Fruit fly (Drosophila melanogaster) S2 (cell line): ENCODE measurements around the gene CG10553.

Experiments
- CG8478 ChIP-seq: fragments of >200 bp; optimal IDR thresholded peaks from 2 replicates; lab custom pipeline; 2018
- CTCF ChIP-seq, 2 experiments: fragments of >200 bp; optimal IDR thresholded peaks; 2 replicates each; lab custom pipeline; 2018

Gene CG10553

DNA sequence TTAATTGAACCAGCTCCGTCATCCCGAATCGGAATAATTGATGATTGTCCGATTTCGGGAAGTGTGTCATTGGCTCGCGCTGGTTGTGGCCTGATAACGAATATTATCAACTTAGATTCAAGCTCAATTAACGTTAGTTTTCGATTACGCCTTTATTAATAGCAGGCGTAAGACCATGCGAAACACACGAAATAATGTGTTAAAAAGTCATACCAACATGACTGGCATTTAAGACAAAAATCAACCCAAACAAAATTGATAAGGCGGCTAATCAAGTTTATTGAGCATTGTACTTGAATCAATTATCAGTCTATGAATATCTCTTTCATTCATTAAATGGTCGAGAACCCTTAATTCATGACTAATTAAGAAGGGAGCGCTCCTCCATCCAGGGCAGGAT is 8.7 kb downstream of the CG10553 start:
- TF ChIP-seq CTCF (optimal IDR thresholded peaks at IDR 0.05; lab: Kevin White, UChicago) (no peak), CG8478 (no peak)

DNA sequence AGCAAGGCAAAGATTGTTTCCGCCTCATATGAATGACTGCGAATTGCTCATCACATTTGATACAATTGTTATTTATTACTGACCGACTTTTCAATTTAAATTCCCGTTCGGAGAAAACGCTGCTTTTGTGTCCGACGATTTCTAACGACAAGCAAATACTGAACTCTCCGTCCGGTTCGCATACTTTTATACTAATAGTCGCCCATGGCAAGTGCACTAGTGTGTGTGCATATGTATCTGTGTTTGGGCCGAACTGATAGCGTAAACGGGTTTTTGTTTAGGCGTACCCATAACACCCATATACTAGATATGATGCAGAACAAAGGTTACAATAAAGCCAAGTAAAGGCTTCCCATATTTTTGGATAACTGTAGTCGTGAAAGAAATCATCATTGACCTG is 9.7 kb downstream of the CG10553 start, which contains the start of gene CG10550:
CG10550 (minus strand) TSS at position 164 of the 400 bp plus-strand sequence.
- no peak for TF ChIP-seq CTCF (optimal IDR thresholded peaks at IDR 0.05; lab: Kevin White, UChicago)
- TF ChIP-seq CG8478, result no peak

DNA sequence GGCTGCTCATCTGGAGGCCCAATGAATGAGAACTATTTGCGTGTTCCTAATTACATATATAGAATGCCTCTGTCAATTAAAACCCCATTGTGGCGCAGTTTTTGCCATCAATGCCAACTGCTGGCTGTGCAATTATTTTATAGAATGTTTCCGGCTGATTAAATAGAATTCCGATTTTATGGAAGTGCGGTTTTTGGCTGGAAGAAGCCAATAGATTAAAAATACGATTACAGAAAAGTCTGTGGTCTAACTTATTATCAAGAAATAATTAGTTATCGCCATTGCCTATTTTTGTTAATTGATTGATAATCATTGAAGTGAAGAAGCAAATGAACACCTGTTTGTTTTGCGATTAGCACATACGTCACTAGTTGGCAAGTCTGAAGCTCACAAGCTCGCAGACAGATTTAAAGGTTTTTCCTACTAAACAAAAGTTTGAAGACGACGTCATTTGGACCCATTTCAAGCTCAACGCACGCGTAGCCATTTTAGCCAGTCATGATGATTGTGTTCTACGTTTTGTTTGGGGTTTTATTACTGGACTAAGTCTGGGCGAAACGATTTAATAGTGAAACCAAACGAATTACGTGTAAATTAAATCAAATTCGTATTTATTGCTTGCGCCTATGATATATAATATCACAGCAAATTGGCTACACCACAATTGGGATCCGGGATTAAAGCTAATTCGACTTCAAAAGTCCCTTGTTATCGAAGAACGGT is 11.9 kb downstream of the CG10553 start:
- no peak for TF ChIP-seq CTCF (optimal IDR thresholded peaks at IDR 0.05; lab: Kevin White, UChicago)
- no peak for TF ChIP-seq CG8478

DNA sequence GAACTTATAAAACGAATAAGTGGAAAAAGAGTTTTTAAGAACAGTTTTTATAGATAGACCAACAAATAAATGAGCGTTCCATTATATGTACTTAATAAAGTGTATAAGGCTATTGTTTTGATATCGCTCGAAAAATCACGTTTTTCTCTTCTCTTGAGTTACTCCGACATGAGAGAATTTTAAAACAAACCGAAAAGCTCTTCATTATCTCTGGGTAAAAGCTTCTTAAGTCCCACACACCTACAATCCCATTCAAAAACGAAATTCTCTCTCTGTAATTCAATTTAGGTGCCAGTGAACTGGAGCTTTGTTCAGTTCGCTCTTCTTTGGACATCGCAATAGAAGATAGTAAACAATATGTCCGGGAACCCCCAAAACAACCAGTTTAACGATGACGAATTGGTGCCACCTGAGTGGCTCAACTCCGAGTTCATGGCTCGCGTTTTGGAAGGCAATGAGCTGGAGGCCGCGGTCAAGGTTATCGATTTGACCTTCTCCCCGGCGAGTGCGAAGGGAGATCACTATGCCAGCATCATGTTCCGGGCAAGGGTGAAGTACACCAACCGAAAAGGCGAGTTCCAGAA is 14.0 kb downstream of the CG10553 start, which contains the start of gene CG31436:
CG31436 (plus strand) TSS at position 281 of the 584 bp plus-strand sequence.
- no peak for TF ChIP-seq CG8478
- no peak for TF ChIP-seq CTCF (optimal IDR thresholded peaks at IDR 0.05; lab: Kevin White, UChicago)

DNA sequence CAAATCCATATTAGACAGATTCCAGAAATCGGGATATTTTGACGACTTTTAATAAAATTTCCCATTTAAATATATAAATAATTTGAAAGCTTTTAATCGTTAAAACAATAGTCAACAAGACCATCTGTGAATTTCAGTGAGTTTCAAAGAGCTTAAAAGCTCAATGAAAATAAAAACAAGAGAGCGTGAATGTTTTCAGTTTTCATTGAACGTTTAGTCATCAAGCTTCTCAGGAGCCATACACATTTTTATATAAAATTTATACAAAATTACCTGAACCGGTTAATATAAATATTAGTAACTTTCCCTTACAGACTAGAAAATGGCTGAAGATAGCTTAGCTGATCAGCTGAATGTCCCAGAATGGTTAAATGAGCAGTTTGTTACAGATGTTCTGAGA is 15.7 kb downstream of the CG10553 start, which contains the start of gene CG31370:
CG31370 (plus strand) TSS at position 226 of the 400 bp plus-strand sequence.
- no peak for TF ChIP-seq CG8478
- TF ChIP-seq CTCF (optimal IDR thresholded peaks at IDR 0.05; lab: Kevin White, UChicago), result no peak

DNA sequence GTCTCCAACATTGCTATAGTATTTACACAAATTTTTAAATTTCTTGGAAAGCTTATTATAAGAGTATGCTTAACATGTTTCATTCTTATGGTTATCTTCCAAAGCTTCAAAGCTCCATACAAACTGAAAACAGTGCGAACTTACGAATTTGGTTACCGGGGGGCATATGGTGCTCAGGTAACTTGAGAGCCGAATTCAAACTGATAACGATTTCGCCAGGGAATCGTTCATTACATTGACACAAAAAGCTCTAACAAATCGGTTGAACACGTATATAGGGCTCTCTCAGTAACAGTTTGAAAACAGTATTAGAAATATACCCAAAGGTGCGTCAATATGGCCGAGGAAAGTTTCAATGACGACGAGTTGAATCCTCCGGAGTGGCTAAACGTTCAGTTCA is 17.3 kb downstream of the CG10553 start, which contains the start of gene CG13659:
CG13659 (plus strand) TSS at position 317 of the 400 bp plus-strand sequence.
- no peak for TF ChIP-seq CTCF (optimal IDR thresholded peaks at IDR 0.05; lab: Kevin White, UChicago)
- TF ChIP-seq CG8478, result no peak

DNA sequence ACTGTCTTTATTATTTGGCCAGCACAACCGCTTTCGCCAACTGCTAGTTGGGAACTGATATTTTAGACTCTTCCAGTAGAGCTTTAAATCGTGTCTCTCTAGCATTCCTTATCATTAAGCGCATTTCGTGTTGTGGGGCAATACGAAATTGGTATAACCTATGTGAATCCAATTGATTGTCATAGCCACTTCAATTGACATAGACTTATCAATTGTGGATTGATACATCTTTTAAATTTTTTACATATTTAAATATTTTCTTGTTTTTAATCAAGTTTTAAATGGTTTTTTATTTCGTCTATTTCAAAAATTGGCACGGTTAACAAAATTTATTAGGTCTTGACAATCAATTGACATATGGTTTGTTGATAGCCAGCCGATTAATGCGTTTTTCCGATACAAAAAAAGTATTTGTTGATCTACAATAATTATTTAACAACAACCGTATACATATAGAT is 18.4 kb downstream of the CG10553 start, which contains the start of gene CG31288:
CG31288 (minus strand) TSS at position 51 of the 458 bp plus-strand sequence.
- no peak for TF ChIP-seq CG8478
- no peak for TF ChIP-seq CTCF (optimal IDR thresholded peaks at IDR 0.05; lab: Kevin White, UChicago)

DNA sequence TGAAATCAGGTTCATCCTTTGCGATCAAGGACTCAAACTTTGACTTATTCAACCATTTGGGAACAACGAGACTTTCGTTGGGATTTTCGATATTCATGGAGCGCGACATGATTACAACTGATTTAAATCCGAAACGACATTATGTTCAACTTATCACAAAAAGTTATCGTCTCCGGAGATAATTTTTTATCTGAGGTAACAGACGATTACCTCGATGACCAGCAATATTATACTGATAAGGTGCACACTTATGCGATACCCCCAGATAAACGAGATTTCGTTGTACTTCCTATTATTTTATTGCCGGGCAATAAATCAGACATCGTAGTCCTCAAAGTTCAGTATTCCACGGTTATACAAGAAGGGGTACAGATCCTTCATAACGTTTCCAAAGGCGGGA is 20.2 kb downstream of the CG10553 start, which contains the start of gene CG31097:
CG31097 (minus strand) TSS at position 101 of the 400 bp plus-strand sequence.
- no peak for TF ChIP-seq CTCF (optimal IDR thresholded peaks at IDR 0.05; lab: Kevin White, UChicago)
- TF ChIP-seq CG8478, result no peak

DNA sequence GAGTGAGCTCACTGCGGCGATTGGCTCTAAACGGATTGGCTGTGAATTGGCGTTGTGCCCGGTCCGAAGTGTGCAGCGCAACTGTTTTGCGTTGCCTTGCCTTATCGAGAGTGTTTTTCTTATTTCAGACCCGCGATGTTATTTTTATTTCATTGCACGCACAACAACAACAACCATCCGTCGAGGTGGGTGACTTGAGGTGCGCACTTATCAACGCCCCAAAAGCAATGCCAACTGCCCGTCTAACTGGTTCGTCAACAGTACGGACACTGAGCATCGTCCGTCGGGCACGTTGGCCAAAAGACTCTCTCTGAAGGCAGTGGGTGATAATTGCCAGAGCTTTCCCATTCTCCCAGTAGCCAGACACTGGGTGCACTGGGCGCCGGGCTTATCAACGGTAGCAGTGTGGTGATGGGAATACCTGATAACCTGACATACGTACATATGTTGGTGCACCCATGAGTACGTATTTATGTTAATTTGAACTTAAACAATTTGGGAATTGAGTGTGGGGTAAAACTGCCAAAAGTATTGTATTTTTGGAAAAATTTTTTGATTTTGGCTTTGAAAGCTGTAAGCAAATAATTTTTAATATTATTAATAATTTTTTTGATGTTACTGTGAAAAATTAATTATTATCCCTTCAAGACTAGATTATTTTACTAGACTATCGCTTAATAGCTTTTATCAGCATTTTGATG is 22.4 kb downstream of the CG10553 start, which contains the start of gene CG31102:
CG31102 (minus strand) TSS at position 275 of the 701 bp plus-strand sequence.
- no peak for TF ChIP-seq CTCF (optimal IDR thresholded peaks at IDR 0.05; lab: Kevin White, UChicago)

DNA sequence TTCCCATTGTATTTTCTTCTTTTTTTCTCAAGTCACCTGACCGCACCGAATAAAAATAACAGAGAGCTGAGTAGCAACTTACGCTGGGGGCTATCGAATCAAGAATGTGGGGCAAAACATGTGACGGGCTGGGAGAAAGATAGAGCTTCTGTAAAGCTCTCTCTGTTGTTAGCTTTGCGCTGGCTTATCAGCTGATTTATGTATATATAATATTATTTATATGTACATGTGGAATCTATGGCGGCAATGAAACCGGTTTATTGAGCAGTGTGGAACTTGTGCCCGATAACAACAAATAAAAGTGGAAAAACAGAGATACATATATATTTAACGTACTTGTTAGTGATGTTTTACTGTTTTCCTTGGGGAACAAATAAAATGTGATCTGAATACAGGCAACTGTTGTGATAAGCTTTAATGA is 25.0 kb downstream of the CG10553 start, which contains the start of gene CG31098:
CG31098 (minus strand) TSS at position 114 of the 421 bp plus-strand sequence.
- TF ChIP-seq CG8478, result no peak
- no peak for TF ChIP-seq CTCF (optimal IDR thresholded peaks at IDR 0.05; lab: Kevin White, UChicago)

DNA sequence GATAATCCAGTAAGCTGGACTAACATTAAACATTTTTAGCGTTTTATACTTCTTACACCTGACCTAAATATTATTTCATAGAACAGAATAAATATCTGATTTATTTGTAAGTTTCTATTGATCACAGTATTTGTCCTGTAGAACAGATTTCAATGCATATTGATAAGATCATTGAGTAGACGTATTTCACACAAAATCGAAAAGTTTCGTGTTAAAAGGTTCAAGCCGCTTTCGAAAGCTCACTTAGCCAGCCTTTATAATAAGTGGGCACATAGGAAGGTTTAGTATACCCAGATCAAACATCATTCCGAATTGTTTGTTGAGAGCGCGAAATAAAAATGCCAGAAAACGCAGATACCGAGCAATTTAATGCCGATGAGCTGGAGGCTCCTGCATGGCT is 28.3 kb downstream of the CG10553 start, which contains the start of gene CG11893:
CG11893 (plus strand) TSS at position 301 of the 400 bp plus-strand sequence.
- no peak for TF ChIP-seq CTCF (optimal IDR thresholded peaks at IDR 0.05; lab: Kevin White, UChicago)
- no peak for TF ChIP-seq CG8478

DNA sequence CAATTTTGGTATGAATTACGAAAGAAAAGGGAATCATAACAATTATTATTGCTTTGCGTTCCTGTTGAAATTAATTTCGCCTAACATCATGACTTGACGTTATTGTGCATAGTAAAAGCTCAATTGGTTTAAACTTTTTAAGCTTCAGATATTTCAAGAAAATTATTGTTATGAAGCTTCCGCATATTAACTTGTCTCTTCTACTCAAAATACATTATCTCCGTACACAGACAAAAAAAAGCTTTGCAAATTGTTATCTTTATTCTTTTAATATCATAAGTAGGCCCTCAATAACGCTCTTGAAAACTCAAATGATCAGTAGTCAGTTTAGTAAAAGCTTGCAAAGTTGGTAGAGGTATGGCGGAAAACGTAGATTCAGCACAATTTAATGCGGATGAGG is 30.8 kb downstream of the CG10553 start, which contains the start of gene CG13658:
CG13658 (plus strand) TSS at position 347 of the 400 bp plus-strand sequence.
- TF ChIP-seq CTCF (optimal IDR thresholded peaks at IDR 0.05; lab: Kevin White, UChicago) (no peak), CG8478 (no peak)

DNA sequence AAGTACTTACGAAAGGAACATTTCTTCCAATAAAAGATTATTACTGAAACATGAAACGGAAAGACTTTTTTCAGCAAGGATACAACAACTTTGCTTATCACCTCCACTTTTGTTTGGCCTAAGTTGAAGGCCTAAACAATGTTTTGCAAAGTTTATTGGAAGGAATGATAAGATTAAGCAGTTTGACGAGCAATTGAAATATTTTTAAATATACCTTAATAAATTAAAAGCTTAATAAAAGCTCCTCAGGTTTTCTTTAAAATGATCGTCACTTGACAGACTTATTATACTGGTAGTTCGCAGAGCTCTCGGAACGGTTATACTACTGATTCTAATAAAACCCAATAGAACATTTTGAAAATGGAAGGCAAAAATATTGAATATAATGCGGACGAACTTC is 32.7 kb downstream of the CG10553 start, which contains the start of gene CG31104:
CG31104 (plus strand) TSS at position 301 of the 400 bp plus-strand sequence.
- no peak for TF ChIP-seq CG8478
- no peak for TF ChIP-seq CTCF (optimal IDR thresholded peaks at IDR 0.05; lab: Kevin White, UChicago)

DNA sequence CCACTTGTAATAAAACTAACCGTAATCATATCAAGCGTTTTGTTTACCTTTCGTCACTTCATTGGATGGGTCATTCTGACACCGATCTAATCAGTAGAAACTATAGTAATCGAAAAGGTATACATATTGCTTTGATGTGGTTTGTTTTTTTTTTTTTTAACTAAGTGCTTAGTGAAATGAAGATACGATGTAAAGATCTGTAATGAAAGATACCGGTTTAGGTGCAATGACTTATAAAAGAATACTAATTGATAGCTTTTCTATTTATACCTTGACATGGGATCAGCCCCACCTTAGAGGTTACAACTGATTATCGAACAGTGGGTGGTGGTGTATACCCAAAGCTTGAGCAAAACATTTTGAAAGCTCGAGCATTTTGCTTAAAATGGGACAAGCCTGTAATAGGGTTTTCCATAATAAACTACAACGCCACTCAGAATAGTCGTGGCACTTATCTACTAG is 34.7 kb downstream of the CG10553 start, which contains the start of gene CG31300:
CG31300 (plus strand) TSS at position 412 of the 462 bp plus-strand sequence.
- TF ChIP-seq CG8478 (no peak), CTCF (optimal IDR thresholded peaks at IDR 0.05; lab: Kevin White, UChicago) (no peak)

DNA sequence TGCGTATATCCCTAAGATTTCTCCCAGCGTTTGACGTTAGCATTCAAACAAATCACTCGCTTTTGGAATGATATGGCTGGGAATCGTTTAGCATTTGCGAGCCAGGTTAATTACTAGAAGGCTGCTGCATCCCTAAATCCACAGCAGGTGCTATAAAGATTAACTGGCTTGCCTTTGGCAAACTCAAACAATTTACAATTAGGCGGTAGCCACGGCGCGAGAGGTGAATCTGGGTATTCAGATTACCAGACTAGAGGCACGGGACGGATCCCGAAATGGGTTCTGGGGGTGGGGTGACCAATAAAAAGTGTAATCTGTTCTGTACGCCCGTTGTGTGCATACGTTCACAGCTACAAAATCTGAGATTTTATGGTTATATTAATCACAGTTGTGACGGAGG is 36.7 kb downstream of the CG10553 start, which contains the start of gene CG11892:
CG11892 (plus strand) TSS at position 384 of the 400 bp plus-strand sequence.
- no peak for TF ChIP-seq CTCF (optimal IDR thresholded peaks at IDR 0.05; lab: Kevin White, UChicago)
